Worm (Caenorhabditis elegans): ENCODE data around the gene daf-2.

daf-2 gene

DNA sequence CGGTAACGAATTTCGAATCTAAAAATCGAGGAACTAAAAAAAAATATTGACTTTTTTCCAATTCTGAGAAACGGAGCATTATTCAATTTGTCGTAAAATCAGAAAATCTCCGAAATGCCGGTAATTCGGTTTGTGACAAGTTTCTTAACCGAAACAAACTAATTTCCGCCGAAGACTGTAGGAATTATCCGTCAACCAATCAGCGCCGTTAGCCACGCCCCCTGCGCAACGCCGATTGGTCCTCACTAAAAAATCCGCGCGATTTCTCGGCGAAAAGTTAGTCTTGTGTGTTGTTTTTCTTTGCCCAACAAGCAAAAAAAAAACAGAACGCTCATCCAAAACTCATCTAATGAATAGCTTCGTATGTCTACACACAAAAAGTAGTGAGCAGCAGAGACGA is 20.6 kb downstream of the daf-2 start:
- TF ChIP-seq nfya-1 (tag; optimal IDR thresholded peaks at IDR 0.05; ENCODE audit: insufficient read depth) (peak; percentile 70), fkh-2 (tag; optimal IDR thresholded peaks at IDR 0.05) (no peak), ZK546.5 (tag; optimal IDR thresholded peaks at IDR 0.05) (no peak), R02D3.7 (tag; optimal IDR thresholded peaks at IDR 0.05) (no peak), nhr-237 (tag; optimal IDR thresholded peaks at IDR 0.05) (no peak), ama-1 (optimal IDR thresholded peaks at IDR 0.05) (no peak), ztf-11 (tag; optimal IDR thresholded peaks at IDR 0.05) (no peak), jun-1 (tag; optimal IDR thresholded peaks at IDR 0.05) (no peak)

DNA sequence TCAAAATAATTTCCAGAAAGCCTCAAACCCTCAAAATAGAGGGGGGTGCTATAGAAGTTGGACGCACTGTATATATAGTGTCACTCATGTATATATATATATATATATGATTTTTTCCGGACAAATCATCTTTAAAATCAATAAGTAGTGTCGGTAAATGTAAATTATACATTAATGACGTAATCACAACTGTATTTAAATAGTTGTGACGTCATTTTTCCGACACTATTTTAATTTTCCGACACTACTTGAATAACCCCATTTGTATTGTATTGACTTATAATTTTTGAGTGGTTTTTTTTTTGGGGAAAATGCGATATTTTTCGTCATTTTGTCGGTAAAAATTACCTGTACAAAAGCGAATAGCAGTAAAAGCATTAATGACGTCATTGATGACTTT is 21.8 kb downstream of the daf-2 start:
- TF ChIP-seq egl-5 (tag; optimal IDR thresholded peaks at IDR 0.05) (no peak), nhr-12 (tag; optimal IDR thresholded peaks at IDR 0.05) (no peak), mml-1 (tag; optimal IDR thresholded peaks at IDR 0.05) (no peak), nhr-23 (tag; optimal IDR thresholded peaks at IDR 0.05) (no peak), elt-1 (tag; optimal IDR thresholded peaks at IDR 0.05) (no peak), nhr-76 (tag; optimal IDR thresholded peaks at IDR 0.05) (no peak), ceh-9 (tag; optimal IDR thresholded peaks at IDR 0.05) (no peak), jun-1 (tag; optimal IDR thresholded peaks at IDR 0.05) (no peak), fkh-2 (tag; optimal IDR thresholded peaks at IDR 0.05) (no peak), zag-1 (tag; optimal IDR thresholded peaks at IDR 0.05) (no peak), ZK546.5 (tag; optimal IDR thresholded peaks at IDR 0.05) (no peak)

DNA sequence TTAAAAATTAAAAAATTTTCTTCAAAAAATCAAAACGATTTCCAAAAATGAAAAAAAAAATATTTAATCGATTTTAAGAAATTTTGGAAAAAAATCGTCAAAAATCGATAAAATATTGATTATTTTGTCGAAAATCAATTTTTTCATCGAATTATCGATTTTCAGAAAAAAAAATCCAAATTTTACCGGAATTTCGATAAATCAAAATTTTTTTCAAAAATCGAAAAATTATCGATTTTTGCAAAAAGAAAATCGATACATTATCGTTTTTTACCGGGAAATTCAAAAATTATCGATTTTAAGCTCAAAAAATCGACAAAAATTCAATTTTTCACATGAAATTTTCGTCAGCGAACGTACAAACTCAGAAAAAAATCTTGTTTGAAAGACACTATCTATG is 45.4 kb downstream of the daf-2 start:
- TF ChIP-seq daf-12 (tag; optimal IDR thresholded peaks at IDR 0.05) (no peak), skn-1 (tag; optimal IDR thresholded peaks at IDR 0.05) (no peak), ceh-28 (tag; optimal IDR thresholded peaks at IDR 0.05) (peak; percentile 95)

DNA sequence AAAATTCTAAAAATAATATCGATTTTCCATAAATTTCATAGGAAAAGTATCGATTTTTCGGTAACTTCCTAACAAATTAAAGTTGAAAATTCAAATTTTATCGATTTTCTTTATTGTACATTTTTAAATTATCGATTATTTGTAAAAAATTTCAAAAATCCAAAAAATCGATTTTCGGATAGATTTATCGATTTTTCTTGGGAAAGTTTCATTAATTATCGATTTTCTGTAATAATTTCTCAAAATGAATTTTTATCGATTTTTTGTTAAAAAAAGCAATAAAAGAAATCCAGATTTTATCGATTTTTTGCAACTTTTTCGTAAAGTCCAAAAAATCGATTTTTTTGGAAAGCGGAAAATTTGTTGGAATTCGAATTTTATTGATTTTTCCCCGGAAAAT is 46.7 kb downstream of the daf-2 start:
- peak; percentile 99 for TF ChIP-seq ceh-28 (tag; optimal IDR thresholded peaks at IDR 0.05)
- no peak for TF ChIP-seq egl-5 (tag; optimal IDR thresholded peaks at IDR 0.05)

DNA sequence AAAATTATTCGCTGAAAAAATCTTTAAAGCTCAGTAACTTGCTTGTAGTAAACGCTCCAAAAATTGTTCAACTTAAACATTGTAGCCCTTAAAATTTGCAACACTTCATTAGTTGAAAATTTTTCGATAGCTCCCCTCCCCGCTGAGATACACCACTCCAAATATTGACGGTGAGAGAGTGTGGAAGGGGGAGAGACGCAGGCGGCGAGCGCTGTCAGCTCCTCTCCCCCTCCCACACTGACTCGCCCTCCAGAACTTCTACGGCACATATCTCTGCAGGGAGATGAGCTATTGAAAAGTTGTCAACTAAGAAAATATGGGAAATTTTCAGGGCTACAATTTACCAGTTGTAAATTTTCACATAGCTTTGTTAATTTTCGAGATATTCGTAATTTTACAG is 48.4 kb downstream of the daf-2 start:
- TF ChIP-seq fos-1 (tag; optimal IDR thresholded peaks at IDR 0.05) (no peak), aly-2 (tag; optimal IDR thresholded peaks at IDR 0.05) (no peak), elt-1 (tag; optimal IDR thresholded peaks at IDR 0.05) (no peak), unc-62 (GFP tag; optimal IDR thresholded peaks at IDR 0.05) (no peak), ZK546.5 (tag; optimal IDR thresholded peaks at IDR 0.05) (no peak), sea-2 (GFP tag; optimal IDR thresholded peaks at IDR 0.05) (no peak), ceh-9 (tag; optimal IDR thresholded peaks at IDR 0.05) (no peak), elt-2 (tag; optimal IDR thresholded peaks at IDR 0.05) (no peak), elt-3 (tag; optimal IDR thresholded peaks at IDR 0.05) (no peak), ceh-28 (tag; optimal IDR thresholded peaks at IDR 0.05) (no peak), lin-39 (tag; optimal IDR thresholded peaks at IDR 0.05) (no peak), ztf-11 (tag; optimal IDR thresholded peaks at IDR 0.05) (no peak), R02D3.7 (tag; optimal IDR thresholded peaks at IDR 0.05) (no peak), daf-12 (tag; optimal IDR thresholded peaks at IDR 0.05) (no peak), lin-15B (tag; optimal IDR thresholded peaks at IDR 0.05) (no peak), tbx-2 (tag; optimal IDR thresholded peaks at IDR 0.05) (no peak)

DNA sequence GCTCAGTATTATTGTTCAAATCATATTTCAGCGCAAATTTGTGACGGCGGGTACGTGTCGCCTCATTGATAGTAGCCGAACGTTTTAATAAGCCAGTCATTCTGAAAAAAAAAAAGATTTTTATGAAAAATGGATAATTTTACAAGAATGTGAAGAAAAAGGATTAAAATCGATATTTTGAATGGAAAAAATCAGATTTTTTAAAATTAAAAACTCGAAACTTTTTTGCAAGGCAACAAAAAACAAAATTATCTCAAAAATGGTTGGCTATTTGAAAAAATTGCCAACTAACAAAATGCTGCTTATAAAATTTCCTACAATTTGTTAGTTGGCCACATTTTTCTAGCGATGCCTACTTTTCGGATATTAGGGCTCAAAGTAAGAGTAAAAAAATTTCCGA is 50.7 kb downstream of the daf-2 start, which contains the start of gene Y55D5A.4:
Y55D5A.4 (minus strand) TSS at position 101 of the 400 bp plus-strand sequence.
- TF ChIP-seq mml-1 (tag; optimal IDR thresholded peaks at IDR 0.05) (no peak), sea-2 (GFP tag; optimal IDR thresholded peaks at IDR 0.05) (no peak), zag-1 (tag; optimal IDR thresholded peaks at IDR 0.05) (no peak), unc-39 (tag; optimal IDR thresholded peaks at IDR 0.05) (no peak), nhr-67 (tag; optimal IDR thresholded peaks at IDR 0.05) (no peak), eor-1 (tag; optimal IDR thresholded peaks at IDR 0.05) (no peak), ztf-4 (tag; optimal IDR thresholded peaks at IDR 0.05) (no peak), nhr-76 (tag; optimal IDR thresholded peaks at IDR 0.05) (no peak), fkh-10 (GFP tag; optimal IDR thresholded peaks at IDR 0.05) (no peak), egl-27 (tag; optimal IDR thresholded peaks at IDR 0.05) (no peak), lsy-12 (tag; optimal IDR thresholded peaks at IDR 0.05) (no peak), ZK546.5 (tag; optimal IDR thresholded peaks at IDR 0.05) (no peak), elt-2 (tag; optimal IDR thresholded peaks at IDR 0.05) (no peak), ama-1 (optimal IDR thresholded peaks at IDR 0.05) (no peak), nhr-77 (tag; optimal IDR thresholded peaks at IDR 0.05) (no peak), fkh-2 (tag; optimal IDR thresholded peaks at IDR 0.05) (no peak), lin-15B (tag; optimal IDR thresholded peaks at IDR 0.05) (no peak), nhr-23 (tag; optimal IDR thresholded peaks at IDR 0.05) (no peak), jun-1 (tag; optimal IDR thresholded peaks at IDR 0.05) (no peak)

All from whole organism, L3 larva.